Worm (Caenorhabditis elegans): ENCODE results near the gene col-139.

- TF ChIP-seq tbx-2 (tag; optimal IDR thresholded peaks at IDR 0.05) (no peak), unc-86 (tag; optimal IDR thresholded peaks at IDR 0.05) (no peak), nhr-232 (tag; optimal IDR thresholded peaks at IDR 0.05) (no peak), pqm-1 (tag; optimal IDR thresholded peaks at IDR 0.05) (no peak), pag-3 (tag; optimal IDR thresholded peaks at IDR 0.05; ENCODE audit: borderline replicate concordance) (no peak), pha-2 (tag; optimal IDR thresholded peaks at IDR 0.05) (no peak), eyg-1 (tag; optimal IDR thresholded peaks at IDR 0.05) (no peak), nhr-11 (tag; optimal IDR thresholded peaks at IDR 0.05) (no peak), ama-1 (optimal IDR thresholded peaks at IDR 0.05) (no peak), dmd-4 (tag; optimal IDR thresholded peaks at IDR 0.05; ENCODE audit: borderline replicate concordance) (no peak), ceh-45 (GFP tag; IDR thresholded peaks at IDR 0.05) (no peak), hlh-30 (tag; optimal IDR thresholded peaks at IDR 0.05; ENCODE audit: insufficient read depth) (no peak), ztf-16 (tag; optimal IDR thresholded peaks at IDR 0.05) (no peak), sox-2 (GFP tag; IDR thresholded peaks at IDR 0.05) (no peak)
These were observed 13.3 kb upstream of the col-139 start for ce11 chrV:4667062-4667461.

Measured in whole organism, late embryonic.